Fruit fly (Drosophila melanogaster): Measurements from ENCODE around the gene CG11069.
A peak's percentile ranks its signal among the peaks of the same experiment; 100 is the strongest.

The CG11069 gene

DNA sequence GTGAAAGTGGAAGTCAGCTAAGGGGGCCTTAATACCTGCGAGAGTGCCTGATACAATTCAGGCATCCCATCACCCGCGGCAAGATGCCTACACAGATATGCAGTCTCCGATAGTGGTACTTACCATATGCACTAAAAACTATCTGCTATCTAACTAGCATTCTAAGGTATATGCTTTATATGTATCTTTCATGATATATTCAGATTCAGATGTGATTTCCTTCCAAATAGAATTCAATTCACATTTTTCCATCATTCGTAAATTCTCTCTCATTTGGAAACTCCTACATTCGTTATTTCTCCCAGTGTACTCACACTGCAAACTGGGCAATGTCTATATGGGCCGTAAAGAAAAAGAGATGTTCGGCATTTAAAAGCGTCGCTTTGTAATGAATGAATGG, 8.1 kb upstream of the CG11069 start (continued):
- no peak for TF ChIP-seq Spps (tag; optimal IDR thresholded peaks at IDR 0.05)
- TF ChIP-seq nmo (GFP tag; optimal IDR thresholded peaks at IDR 0.05): no peak
- no peak for TF ChIP-seq caup (GFP tag; optimal IDR thresholded peaks at IDR 0.05; ENCODE audit: severe bottlenecking)
- TF ChIP-seq wek (GFP tag; optimal IDR thresholded peaks at IDR 0.05): no peak
- TF ChIP-seq Mrtf (GFP tag; IDR thresholded peaks at IDR 0.05): no peak
- TF ChIP-seq CG12219 (GFP tag; optimal IDR thresholded peaks at IDR 0.05): no peak
- TF ChIP-seq Stat92E (GFP tag; optimal IDR thresholded peaks at IDR 0.05): no peak
- TF ChIP-seq CG10321 (GFP tag; IDR thresholded peaks at IDR 0.05): no peak
- no peak for TF ChIP-seq stc (GFP tag; IDR thresholded peaks at IDR 0.05)
- TF ChIP-seq CG5245 (GFP tag; optimal IDR thresholded peaks at IDR 0.05): no peak
- no peak for TF ChIP-seq TFAM (GFP tag; optimal IDR thresholded peaks at IDR 0.05)
- TF ChIP-seq CG18619 (GFP tag; optimal IDR thresholded peaks at IDR 0.05): no peak
- TF ChIP-seq Sry-δ (GFP tag; optimal IDR thresholded peaks at IDR 0.05): no peak
- no peak for TF ChIP-seq Opbp (GFP tag; IDR thresholded peaks at IDR 0.05; ENCODE audit: partially characterized antibody)
- no peak for TF ChIP-seq nom (GFP tag; optimal IDR thresholded peaks at IDR 0.05)
- no peak for TF ChIP-seq sr (GFP tag; IDR thresholded peaks at IDR 0.05)
- TF ChIP-seq mirr (GFP tag; optimal IDR thresholded peaks at IDR 0.05): no peak
- no peak for TF ChIP-seq NFAT (GFP tag; IDR thresholded peaks at IDR 0.05)
- TF ChIP-seq Ssrp (tag; optimal IDR thresholded peaks at IDR 0.05): peak; percentile 9
- no peak for TF ChIP-seq CTCF (GFP tag; optimal IDR thresholded peaks at IDR 0.05)
- TF ChIP-seq ftz-f1 (GFP tag; optimal IDR thresholded peaks at IDR 0.05): no peak
- no peak for TF ChIP-seq tup (GFP tag; optimal IDR thresholded peaks at IDR 0.05)
- TF ChIP-seq gt (GFP tag; IDR thresholded peaks at IDR 0.05): no peak
- TF ChIP-seq pfk (GFP tag; optimal IDR thresholded peaks at IDR 0.05): no peak
- no peak for TF ChIP-seq Ada2b (GFP tag; IDR thresholded peaks at IDR 0.05)
- TF ChIP-seq phol (tag; optimal IDR thresholded peaks at IDR 0.05): peak; percentile 27
- TF ChIP-seq Asciz (GFP tag; optimal IDR thresholded peaks at IDR 0.05): no peak
- TF ChIP-seq fd96Cb (tag; optimal IDR thresholded peaks at IDR 0.05): peak; percentile 7
- TF ChIP-seq CG9797 (GFP tag; optimal IDR thresholded peaks at IDR 0.05): no peak
- no peak for TF ChIP-seq H2.0 (GFP tag; IDR thresholded peaks at IDR 0.05)
- no peak for TF ChIP-seq CG6175 (GFP tag; IDR thresholded peaks at IDR 0.05)
- no peak for TF ChIP-seq Vsx1 (GFP tag; optimal IDR thresholded peaks at IDR 0.05)
- no peak for TF ChIP-seq CG5953 (GFP tag; IDR thresholded peaks at IDR 0.05)
- peak; percentile 50 for TF ChIP-seq CG17359 (tag; optimal IDR thresholded peaks at IDR 0.05)
- TF ChIP-seq corto (GFP tag; optimal IDR thresholded peaks at IDR 0.05): no peak
- no peak for TF ChIP-seq CG4282 (GFP tag; optimal IDR thresholded peaks at IDR 0.05)
- no peak for TF ChIP-seq Sry-β (GFP tag; optimal IDR thresholded peaks at IDR 0.05)
- no peak for TF ChIP-seq zfh2 (GFP tag; optimal IDR thresholded peaks at IDR 0.05)
- TF ChIP-seq hb (GFP tag; IDR thresholded peaks at IDR 0.05; ENCODE audit: partially characterized antibody): no peak
- TF ChIP-seq Fer2 (tag; optimal IDR thresholded peaks at IDR 0.05): no peak
- no peak for TF ChIP-seq oc (tag; optimal IDR thresholded peaks at IDR 0.05)
- no peak for TF ChIP-seq CG8281 (tag; optimal IDR thresholded peaks at IDR 0.05)
- no peak for TF ChIP-seq CG8359 (GFP tag; optimal IDR thresholded peaks at IDR 0.05; ENCODE audit: borderline replicate concordance)
- no peak for TF ChIP-seq sug (tag; optimal IDR thresholded peaks at IDR 0.05)
- TF ChIP-seq CG6272 (GFP tag; IDR thresholded peaks at IDR 0.05): no peak
- TF ChIP-seq CG4854 (GFP tag; optimal IDR thresholded peaks at IDR 0.05): no peak
- TF ChIP-seq run (tag; optimal IDR thresholded peaks at IDR 0.05): no peak
- TF ChIP-seq CG12155 (GFP tag; optimal IDR thresholded peaks at IDR 0.05): no peak
- TF ChIP-seq CG34422 (GFP tag; IDR thresholded peaks at IDR 0.05): no peak
- no peak for TF ChIP-seq CG10959 (GFP tag; IDR thresholded peaks at IDR 0.05)
- no peak for TF ChIP-seq ttk (GFP tag; IDR thresholded peaks at IDR 0.05)
- TF ChIP-seq CG7372 (GFP tag; IDR thresholded peaks at IDR 0.05): no peak
